Worm (Caenorhabditis elegans) whole organism, late embryonic: ENCODE measurements around the gene F44F4.15.

Experiments
- C38D4.7 ChIP-seq: fragments of 200-800 bp; sonication (Bioruptor generic); optimal IDR thresholded peaks from 2 replicates; lab custom pipeline; 2018; ENCODE audit warnings: mild to moderate bottlenecking, missing genetic modification characterization, moderate library complexity, missing compliant biosample characterization
- F13H6.1 ChIP-seq: sonication (generic microtip); optimal IDR thresholded peaks from 2 replicates; lab custom pipeline; 2016; ENCODE audit warnings: missing genetic modification characterization, missing compliant biosample characterization
- ahr-1 ChIP-seq: sonication (generic microtip); optimal IDR thresholded peaks from 2 replicates; lab custom pipeline; 2016; ENCODE audit warnings: missing genetic modification characterization, missing compliant biosample characterization
- ceh-18 ChIP-seq: sonication (generic microtip); optimal IDR thresholded peaks from 2 replicates; lab custom pipeline; 2016; ENCODE audit warnings: missing genetic modification characterization, missing compliant biosample characterization
- ceh-19 ChIP-seq: fragments of 200-800 bp; sonication (Bioruptor generic); optimal IDR thresholded peaks from 2 replicates; lab custom pipeline; 2018; ENCODE audit warnings: mild to moderate bottlenecking, missing genetic modification characterization, missing compliant biosample characterization
- ceh-2 ChIP-seq: sonication (generic microtip); optimal IDR thresholded peaks from 2 replicates; lab custom pipeline; 2016; ENCODE audit warnings: missing genotype, missing genetic modification characterization, missing compliant biosample characterization
- ceh-22 ChIP-seq: sonication (generic microtip); optimal IDR thresholded peaks from 2 replicates; lab custom pipeline; 2017; ENCODE audit warnings: missing biosample characterization, missing genetic modification characterization
- ceh-24 ChIP-seq: sonication (generic microtip); optimal IDR thresholded peaks from 2 replicates; lab custom pipeline; 2016; ENCODE audit warnings: mild to moderate bottlenecking, missing genetic modification characterization, missing compliant biosample characterization
- ceh-34 ChIP-seq: sonication (generic microtip); optimal IDR thresholded peaks from 2 replicates; lab custom pipeline; 2016; ENCODE audit warnings: mild to moderate bottlenecking, missing genetic modification characterization, missing compliant biosample characterization
- ceh-45 ChIP-seq: fragments of 200-800 bp; sonication (Bioruptor generic); IDR thresholded peaks from 2 replicates; pipeline ENCODE4 v1.3.6; 2022; ENCODE audit warnings: missing genetic modification reagents, missing genetic modification characterization, missing compliant biosample characterization
- ceh-48 ChIP-seq: sonication (generic microtip); optimal IDR thresholded peaks from 2 replicates; lab custom pipeline; 2016; ENCODE audit warnings: missing genetic modification characterization, inconsistent platforms, missing compliant biosample characterization
- ceh-9 ChIP-seq: sonication (generic microtip); optimal IDR thresholded peaks from 2 replicates; lab custom pipeline; 2016; ENCODE audit warnings: mild to moderate bottlenecking, missing genetic modification characterization, inconsistent platforms, missing compliant biosample characterization
- che-1 ChIP-seq: sonication (generic microtip); optimal IDR thresholded peaks from 2 replicates; lab custom pipeline; 2016; ENCODE audit warnings: mild to moderate bottlenecking, missing genetic modification characterization, missing compliant biosample characterization
- elt-4 ChIP-seq: sonication (generic microtip); optimal IDR thresholded peaks from 2 replicates; lab custom pipeline; 2016; ENCODE audit warnings: missing genetic modification characterization, missing compliant biosample characterization
- eyg-1 ChIP-seq: sonication (generic microtip); optimal IDR thresholded peaks from 2 replicates; lab custom pipeline; 2016; ENCODE audit warnings: missing genotype, missing genetic modification characterization, missing compliant biosample characterization
- fax-1 ChIP-seq: sonication (generic microtip); optimal IDR thresholded peaks from 2 replicates; lab custom pipeline; 2016; ENCODE audit warnings: missing genotype, missing genetic modification characterization, missing compliant biosample characterization
- fkh-10 ChIP-seq: fragments of 150-350 bp; optimal IDR thresholded peaks from 2 replicates; lab custom pipeline; 2014; ENCODE audit warnings: missing biosample characterization, missing genetic modification reagents, missing genetic modification characterization
- fkh-6 ChIP-seq: sonication (generic microtip); optimal IDR thresholded peaks from 2 replicates; lab custom pipeline; 2016; ENCODE audit warnings: missing genetic modification characterization, missing compliant biosample characterization
- hlh-15 ChIP-seq: sonication (generic microtip); optimal IDR thresholded peaks from 2 replicates; lab custom pipeline; 2016; ENCODE audit warnings: missing genetic modification characterization, missing compliant biosample characterization
- hlh-30 ChIP-seq: sonication (generic microtip); optimal IDR thresholded peaks from 2 replicates; lab custom pipeline; 2017; ENCODE audit warnings: antibody characterized with exemption, missing genetic modification characterization, missing compliant biosample characterization; ENCODE audit not compliant: insufficient read depth
- hlh-6 ChIP-seq: sonication (generic microtip); optimal IDR thresholded peaks from 2 replicates; lab custom pipeline; 2016; ENCODE audit warnings: missing genotype, missing genetic modification characterization, missing compliant biosample characterization
- hlh-8 ChIP-seq: sonication (generic microtip); optimal IDR thresholded peaks from 2 replicates; lab custom pipeline; 2016; ENCODE audit warnings: missing genotype, missing genetic modification characterization, missing compliant biosample characterization
- madf-2 ChIP-seq: sonication (generic microtip); optimal IDR thresholded peaks from 2 replicates; lab custom pipeline; 2017; ENCODE audit warnings: missing genetic modification characterization, missing compliant biosample characterization
- nfya-1 ChIP-seq: sonication (generic microtip); optimal IDR thresholded peaks from 2 replicates; lab custom pipeline; 2017; ENCODE audit warnings: missing genetic modification characterization, mild to moderate bottlenecking, missing compliant biosample characterization, antibody characterized with exemption, moderate library complexity
- nhr-11 ChIP-seq: fragments of 150-350 bp; optimal IDR thresholded peaks from 2 replicates; lab custom pipeline; 2014; ENCODE audit warnings: missing biosample characterization, missing genetic modification characterization
- npax-4 ChIP-seq: sonication (generic microtip); optimal IDR thresholded peaks from 2 replicates; lab custom pipeline; 2016; ENCODE audit warnings: missing genetic modification characterization, missing compliant biosample characterization
- odd-2 ChIP-seq: sonication (generic microtip); optimal IDR thresholded peaks from 2 replicates; lab custom pipeline; 2017; ENCODE audit warnings: antibody characterized with exemption, mild to moderate bottlenecking, missing genetic modification characterization, missing compliant biosample characterization
- pax-1 ChIP-seq: fragments of 150-350 bp; optimal IDR thresholded peaks from 2 replicates; lab custom pipeline; 2014; ENCODE audit warnings: missing biosample characterization, missing genetic modification characterization
- pha-2 ChIP-seq: sonication (generic microtip); optimal IDR thresholded peaks from 2 replicates; lab custom pipeline; 2017; ENCODE audit warnings: mild to moderate bottlenecking, missing genetic modification characterization, missing compliant biosample characterization
- pqm-1 ChIP-seq: sonication (generic microtip); optimal IDR thresholded peaks from 2 replicates; lab custom pipeline; 2016; ENCODE audit warnings: missing genetic modification characterization, missing compliant biosample characterization
- ref-2 ChIP-seq: sonication (generic microtip); optimal IDR thresholded peaks from 2 replicates; lab custom pipeline; 2016; ENCODE audit warnings: missing genetic modification characterization, missing compliant biosample characterization
- sdc-2 ChIP-seq: sonication (generic microtip); optimal IDR thresholded peaks from 2 replicates; lab custom pipeline; 2016; ENCODE audit warnings: missing genotype, missing genetic modification characterization, missing compliant biosample characterization
- syd-9 ChIP-seq: sonication (generic microtip); optimal IDR thresholded peaks from 2 replicates; lab custom pipeline; 2016; ENCODE audit warnings: mild to moderate bottlenecking, missing genetic modification characterization, moderate library complexity, missing compliant biosample characterization
- tbx-7 ChIP-seq: sonication (generic microtip); optimal IDR thresholded peaks from 2 replicates; lab custom pipeline; 2016; ENCODE audit warnings: missing genotype, missing genetic modification characterization, missing compliant biosample characterization
- ttx-3 ChIP-seq: sonication (generic microtip); optimal IDR thresholded peaks from 2 replicates; lab custom pipeline; 2016; ENCODE audit warnings: missing genetic modification reagents, missing genetic modification characterization, missing compliant biosample characterization
- unc-42 ChIP-seq: sonication (generic microtip); optimal IDR thresholded peaks from 2 replicates; lab custom pipeline; 2016; ENCODE audit warnings: missing genotype, missing genetic modification characterization, missing compliant biosample characterization
- unc-55 ChIP-seq: sonication (generic microtip); optimal IDR thresholded peaks from 2 replicates; lab custom pipeline; 2017; ENCODE audit warnings: missing biosample characterization, missing genetic modification reagents, missing genetic modification characterization
- unc-86 ChIP-seq: sonication (generic microtip); optimal IDR thresholded peaks from 2 replicates; lab custom pipeline; 2016; ENCODE audit warnings: missing genetic modification characterization, missing compliant biosample characterization
- ztf-16 ChIP-seq: sonication (generic microtip); optimal IDR thresholded peaks from 2 replicates; lab custom pipeline; 2017; ENCODE audit warnings: missing genetic modification characterization, missing compliant biosample characterization

Gene F44F4.15

DNA sequence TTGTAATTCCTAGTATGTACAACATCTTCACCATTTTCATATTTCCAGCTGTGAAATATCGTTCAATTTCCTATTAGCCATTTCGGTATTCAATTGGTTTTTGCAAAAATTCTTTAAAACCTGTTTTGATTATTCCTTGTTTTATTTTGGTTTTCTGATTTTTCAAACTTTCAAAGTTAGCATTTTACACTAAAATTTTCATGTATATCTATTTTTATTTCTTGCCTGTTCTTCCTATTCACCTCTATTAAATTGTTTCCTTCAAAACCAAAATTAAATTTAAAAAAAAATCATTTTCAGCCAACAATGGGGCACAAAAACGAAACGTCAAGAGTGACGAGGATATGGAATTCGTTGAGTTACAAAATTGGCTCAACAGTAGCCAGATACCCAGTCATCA, 25.5 kb upstream of the F44F4.15 start, which contains the start of gene ptr-8:
Gene ptr-8 (plus strand): TSS at position 301 of the 400 bp plus-strand sequence.
- no peak for TF ChIP-seq che-1
- no peak for TF ChIP-seq hlh-8 (tag; lab: Kevin White, UChicago)
- no peak for TF ChIP-seq hlh-30

DNA sequence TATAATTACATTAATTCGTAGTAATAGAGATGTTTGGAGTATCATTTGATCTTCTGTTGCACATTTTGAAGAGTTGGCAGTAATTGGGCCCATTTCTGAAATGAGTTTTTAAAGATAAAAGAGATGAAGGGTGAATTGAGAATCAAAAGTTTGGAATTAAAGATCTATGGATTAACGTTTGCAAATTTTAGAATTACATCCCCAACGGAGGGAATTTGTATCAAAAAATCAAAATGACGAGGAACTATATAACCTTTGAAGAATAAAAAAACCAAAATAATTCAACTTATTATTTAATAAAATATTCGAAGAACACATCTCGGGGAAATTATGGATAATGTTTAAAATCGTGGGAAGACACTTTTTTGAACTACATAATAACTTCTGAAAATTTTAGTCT, 19.5 kb upstream of the F44F4.15 start, which contains the start of gene sra-10:
Gene sra-10 (minus strand): TSS at position 101 of the 400 bp plus-strand sequence.
- no peak for TF ChIP-seq ceh-19 (GFP tag; lab: Kevin White, UChicago)
- no peak for TF ChIP-seq pha-2 (tag; lab: Kevin White, UChicago)
- no peak for TF ChIP-seq npax-4 (tag; lab: Kevin White, UChicago)
- TF ChIP-seq unc-42 = no peak
- no peak for TF ChIP-seq ceh-18 (tag; lab: Kevin White, UChicago)
- no peak for TF ChIP-seq pax-1
- no peak for TF ChIP-seq unc-86 (tag; lab: Kevin White, UChicago)
- TF ChIP-seq ceh-45 (GFP tag; lab: Robert Waterston, UW) = no peak
- TF ChIP-seq hlh-30 = no peak
- no peak for TF ChIP-seq fkh-10
- TF ChIP-seq ceh-24 = no peak
- no peak for TF ChIP-seq ceh-48 (tag; lab: Kevin White, UChicago)
- no peak for TF ChIP-seq syd-9 (tag; lab: Kevin White, UChicago)
- TF ChIP-seq nhr-11 (tag; lab: Kevin White, UChicago) = no peak
- TF ChIP-seq hlh-6 (tag; lab: Kevin White, UChicago) = no peak
- no peak for TF ChIP-seq hlh-8 (tag; lab: Kevin White, UChicago)
- TF ChIP-seq madf-2 (tag; lab: Kevin White, UChicago) = no peak
- no peak for TF ChIP-seq ceh-34 (tag; lab: Kevin White, UChicago)
- TF ChIP-seq nfya-1 (tag; lab: Kevin White, UChicago) = no peak
- no peak for TF ChIP-seq elt-4 (tag; lab: Kevin White, UChicago)

- TF ChIP-seq ttx-3 (tag; lab: Kevin White, UChicago) = no peak
- TF ChIP-seq nfya-1 (tag; lab: Kevin White, UChicago) = peak; percentile 85
- TF ChIP-seq ref-2 (tag; lab: Kevin White, UChicago) = no peak
- no peak for TF ChIP-seq fax-1
- TF ChIP-seq eyg-1 (tag; lab: Kevin White, UChicago) = no peak
- TF ChIP-seq fkh-6 (tag; lab: Kevin White, UChicago) = no peak
- TF ChIP-seq nhr-11 (tag; lab: Kevin White, UChicago) = no peak
- TF ChIP-seq F13H6.1 = no peak
- TF ChIP-seq ahr-1 = no peak
These were observed 18.5 kb upstream of the F44F4.15 start for ce11 chrII:10895959-10896358.

ce11 chrII:10898998-10899397, 15.5 kb upstream of the F44F4.15 start:
- TF ChIP-seq ztf-16 = no peak
- TF ChIP-seq ceh-9 (tag; lab: Kevin White, UChicago) = no peak
- TF ChIP-seq C38D4.7 (GFP tag; lab: Kevin White, UChicago) = no peak
- no peak for TF ChIP-seq ceh-22 (tag; lab: Kevin White, UChicago)
- no peak for TF ChIP-seq sdc-2 (tag; lab: Kevin White, UChicago)
- no peak for TF ChIP-seq ceh-2 (tag; lab: Kevin White, UChicago)
- no peak for TF ChIP-seq pqm-1 (tag; lab: Kevin White, UChicago)
- no peak for TF ChIP-seq fax-1
- TF ChIP-seq hlh-15 (tag; lab: Kevin White, UChicago) = no peak
- TF ChIP-seq unc-42 = no peak
- TF ChIP-seq tbx-7 = no peak
- TF ChIP-seq, all 69 proteins: peak for 0

ce11 chrII:10902104-10902503, 12.4 kb upstream of the F44F4.15 start, which contains the start of gene gly-1:
gly-1 (minus strand) TSS chrII:10902204.
- TF ChIP-seq unc-55 (no peak), odd-2 (tag; lab: Kevin White, UChicago) (no peak)
- TF ChIP-seq, all 69 proteins: peak for 0
